Fruit fly (Drosophila melanogaster) whole organism, embryonic: ENCODE data around the gene CG3117.
A peak's percentile ranks its signal among the peaks of the same experiment; 100 is the strongest.

Experiments used
- Abd-B ChIP-seq: fragments of 200-800 bp; sonication (Bioruptor generic); optimal IDR thresholded peaks from 2 replicates; lab custom pipeline; 2018; ENCODE audit warnings: missing biosample characterization, mild to moderate bottlenecking, missing genetic modification characterization, moderate library complexity
- Atf6 ChIP-seq: fragments of 200-800 bp; sonication (Bioruptor generic); IDR thresholded peaks from 2 replicates; pipeline ENCODE4 v1.3.6; 2022; ENCODE audit warnings: missing biosample characterization, missing genetic modification characterization
- B-H2 ChIP-seq: fragments of 200-800 bp; sonication (Bioruptor generic); optimal IDR thresholded peaks from 2 replicates; lab custom pipeline; 2018; ENCODE audit warnings: missing biosample characterization, mild to moderate bottlenecking, missing genetic modification characterization
- CG10267 ChIP-seq: fragments of 200-800 bp; sonication (Bioruptor generic); optimal IDR thresholded peaks from 2 replicates; lab custom pipeline; 2018; ENCODE audit warnings: missing biosample characterization, mild to moderate bottlenecking, missing genetic modification characterization, moderate library complexity
- CG11093 ChIP-seq: fragments of 200-800 bp; sonication (Bioruptor generic); IDR thresholded peaks from 3 replicates; pipeline ENCODE4 v1.3.6; 2022; ENCODE audit warnings: missing biosample characterization, missing genetic modification characterization
- CG11504 ChIP-seq: fragments of 200-800 bp; sonication (Bioruptor generic); optimal IDR thresholded peaks from 3 replicates; lab custom pipeline; 2019; ENCODE audit warnings: missing biosample characterization, mild to moderate bottlenecking, missing genetic modification characterization, moderate library complexity
- CG11696 ChIP-seq: fragments of 200-800 bp; sonication (Bioruptor generic); IDR thresholded peaks from 2 replicates; pipeline ENCODE4 v1.3.6; 2022; ENCODE audit warnings: missing biosample characterization, missing genetic modification characterization
- CG12104 ChIP-seq: fragments of 200-800 bp; sonication (Bioruptor generic); optimal IDR thresholded peaks from 3 replicates; lab custom pipeline; 2016; ENCODE audit warnings: missing biosample characterization, missing genetic modification characterization
- CG12219 ChIP-seq: fragments of 200-800 bp; sonication (Bioruptor generic); optimal IDR thresholded peaks from 3 replicates; lab custom pipeline; 2018; ENCODE audit warnings: missing biosample characterization, mild to moderate bottlenecking, missing genetic modification characterization
- CG12942 ChIP-seq: fragments of 200-800 bp; sonication (Bioruptor generic); optimal IDR thresholded peaks from 3 replicates; lab custom pipeline; 2016; ENCODE audit warnings: missing biosample characterization, missing genetic modification characterization
- CG13624 ChIP-seq: fragments of 200-800 bp; sonication (Bioruptor generic); optimal IDR thresholded peaks from 2 replicates; lab custom pipeline; 2016; ENCODE audit warnings: missing biosample characterization, missing genetic modification characterization
- CG15514 ChIP-seq: fragments of 200-800 bp; sonication (Bioruptor generic); optimal IDR thresholded peaks from 3 replicates; lab custom pipeline; 2017; ENCODE audit warnings: missing biosample characterization, missing genetic modification characterization, mild to moderate bottlenecking, moderate library complexity, missing genetic modification reagents
- CG17328 ChIP-seq: fragments of 200-800 bp; sonication (Bioruptor generic); IDR thresholded peaks from 2 replicates; pipeline ENCODE4 v1.3.6; 2022; ENCODE audit warnings: missing biosample characterization, missing genetic modification characterization
- CG18764 ChIP-seq: fragments of 200-800 bp; sonication (Bioruptor generic); optimal IDR thresholded peaks from 3 replicates; lab custom pipeline; 2016; ENCODE audit warnings: missing biosample characterization, missing genetic modification characterization
- CG2889 ChIP-seq: fragments of 200-800 bp; sonication (Bioruptor generic); IDR thresholded peaks from 3 replicates; pipeline ENCODE4 v1.3.6; 2022; ENCODE audit warnings: missing biosample characterization, missing genetic modification characterization
- CG3163 ChIP-seq: fragments of 200-800 bp; sonication (Bioruptor generic); optimal IDR thresholded peaks from 3 replicates; lab custom pipeline; 2016; ENCODE audit warnings: missing biosample characterization, missing genetic modification characterization
- CG3838 ChIP-seq: fragments of 200-800 bp; sonication (Bioruptor generic); optimal IDR thresholded peaks from 3 replicates; lab custom pipeline; 2016; ENCODE audit warnings: missing biosample characterization, missing genetic modification characterization
- CG42726 ChIP-seq: fragments of 200-800 bp; sonication (Bioruptor generic); IDR thresholded peaks from 2 replicates; pipeline ENCODE4 v1.3.6; 2022; ENCODE audit warnings: missing biosample characterization, missing genetic modification characterization; ENCODE audit not compliant: partially characterized antibody
- CG6765 ChIP-seq: fragments of 200-800 bp; sonication (Bioruptor generic); optimal IDR thresholded peaks from 3 replicates; lab custom pipeline; 2017; ENCODE audit warnings: missing biosample characterization, mild to moderate bottlenecking, missing genetic modification characterization
- CG6854 ChIP-seq: fragments of 200-800 bp; sonication (Bioruptor generic); optimal IDR thresholded peaks from 3 replicates; lab custom pipeline; 2017; ENCODE audit warnings: missing biosample characterization, mild to moderate bottlenecking, missing genetic modification characterization
- CG7928 ChIP-seq: fragments of 200-800 bp; sonication (Bioruptor generic); optimal IDR thresholded peaks from 2 replicates; lab custom pipeline; 2017; ENCODE audit warnings: missing biosample characterization, mild to moderate bottlenecking, missing genetic modification characterization
- CG8281 ChIP-seq: fragments of 200-800 bp; sonication (Bioruptor generic); optimal IDR thresholded peaks from 2 replicates; lab custom pipeline; 2018; ENCODE audit warnings: missing biosample characterization, mild to moderate bottlenecking, missing genetic modification characterization, moderate library complexity
- CG8944 ChIP-seq: fragments of 200-800 bp; sonication (Bioruptor generic); optimal IDR thresholded peaks from 3 replicates; lab custom pipeline; 2016; ENCODE audit warnings: missing biosample characterization, missing genetic modification characterization
- CkIIα-i1 ChIP-seq: fragments of 200-800 bp; sonication (Bioruptor generic); IDR thresholded peaks from 2 replicates; pipeline ENCODE4 v1.3.6; 2022; ENCODE audit warnings: missing biosample characterization, missing genetic modification characterization
- D19A ChIP-seq: fragments of 200-800 bp; optimal IDR thresholded peaks from 3 replicates; lab custom pipeline; 2019; ENCODE audit warnings: missing biosample characterization, mild to moderate bottlenecking, missing genetic modification characterization, moderate library complexity
- D19B ChIP-seq: fragments of 200-800 bp; sonication (Bioruptor generic); optimal IDR thresholded peaks from 2 replicates; lab custom pipeline; 2017; ENCODE audit warnings: missing biosample characterization, mild to moderate bottlenecking, missing genetic modification characterization
- Ets65A ChIP-seq: fragments of 200-800 bp; sonication (Bioruptor generic); peaks from one replicate; lab custom pipeline; 2016; ENCODE audit warnings: missing biosample characterization, missing genetic modification characterization
- Gsc ChIP-seq: fragments of 200-800 bp; sonication (Bioruptor generic); IDR thresholded peaks from 2 replicates; pipeline ENCODE4 v1.3.6; 2022; ENCODE audit warnings: missing biosample characterization, missing genetic modification characterization
- HmgZ ChIP-seq: fragments of 200-800 bp; sonication (Bioruptor generic); optimal IDR thresholded peaks from 2 replicates; lab custom pipeline; 2018; ENCODE audit warnings: missing biosample characterization, mild to moderate bottlenecking, missing genetic modification characterization
- Meics ChIP-seq: fragments of 200-800 bp; sonication (Bioruptor generic); optimal IDR thresholded peaks from 2 replicates; lab custom pipeline; 2017; ENCODE audit warnings: missing biosample characterization, mild to moderate bottlenecking, missing genetic modification characterization
- NC2α ChIP-seq: fragments of 200-800 bp; sonication (Bioruptor generic); optimal IDR thresholded peaks from 2 replicates; lab custom pipeline; 2016; ENCODE audit warnings: missing biosample characterization, missing genetic modification characterization
- Nf-YC ChIP-seq: fragments of 200-800 bp; optimal IDR thresholded peaks from 3 replicates; lab custom pipeline; 2019; ENCODE audit warnings: missing biosample characterization, mild to moderate bottlenecking, missing genetic modification characterization, moderate library complexity
- PHDP ChIP-seq: fragments of 200-800 bp; sonication (Bioruptor generic); optimal IDR thresholded peaks from 3 replicates; lab custom pipeline; 2018; ENCODE audit warnings: missing biosample characterization, mild to moderate bottlenecking, missing genetic modification characterization, moderate library complexity
- Scr ChIP-seq: fragments of 200-800 bp; sonication (Bioruptor generic); IDR thresholded peaks from 2 replicates; pipeline ENCODE4 v1.3.6; 2022; ENCODE audit warnings: missing biosample characterization, missing genetic modification characterization; ENCODE audit not compliant: partially characterized antibody
- Sox100B ChIP-seq: fragments of 200-800 bp; sonication (Bioruptor generic); optimal IDR thresholded peaks from 3 replicates; lab custom pipeline; 2018; ENCODE audit warnings: missing biosample characterization, mild to moderate bottlenecking, missing genetic modification characterization
- amos ChIP-seq: fragments of 200-800 bp; sonication (Bioruptor generic); IDR thresholded peaks from 2 replicates; pipeline ENCODE4 v1.3.6; 2022; ENCODE audit warnings: missing biosample characterization, missing genetic modification characterization; ENCODE audit not compliant: partially characterized antibody
- bab2 ChIP-seq: fragments of 200-800 bp; sonication (Bioruptor generic); optimal IDR thresholded peaks from 2 replicates; lab custom pipeline; 2016; ENCODE audit warnings: missing biosample characterization, missing genetic modification characterization
- crol ChIP-seq: fragments of 200-800 bp; sonication (Bioruptor generic); IDR thresholded peaks from 2 replicates; pipeline ENCODE4 v1.3.6; 2022; ENCODE audit warnings: missing biosample characterization, missing genetic modification characterization
- dmrt11E ChIP-seq: fragments of 200-800 bp; sonication (Bioruptor generic); optimal IDR thresholded peaks from 3 replicates; lab custom pipeline; 2018; ENCODE audit warnings: missing biosample characterization, mild to moderate bottlenecking, missing genetic modification characterization, moderate library complexity
- dysf ChIP-seq: fragments of 200-800 bp; sonication (Bioruptor generic); IDR thresholded peaks from 3 replicates; pipeline ENCODE4 v1.3.6; 2022; ENCODE audit warnings: missing biosample characterization, missing genetic modification characterization
- ems ChIP-seq: fragments of 200-800 bp; sonication (Bioruptor generic); optimal IDR thresholded peaks from 3 replicates; lab custom pipeline; 2016; ENCODE audit warnings: missing biosample characterization, missing genetic modification characterization
- exex ChIP-seq: fragments of 200-800 bp; sonication (Bioruptor generic); optimal IDR thresholded peaks from 4 replicates; lab custom pipeline; 2018; ENCODE audit warnings: missing biosample characterization, mild to moderate bottlenecking, missing genetic modification characterization, moderate library complexity
- gro ChIP-seq: fragments of 200-800 bp; sonication (Bioruptor generic); optimal IDR thresholded peaks from 2 replicates; lab custom pipeline; 2016; ENCODE audit warnings: missing biosample characterization, missing genetic modification characterization
- gt ChIP-seq: fragments of 200-800 bp; sonication (Bioruptor generic); IDR thresholded peaks from 2 replicates; pipeline ENCODE4 v1.3.6; 2022; ENCODE audit warnings: missing biosample characterization, missing genetic modification characterization
- hbn ChIP-seq: fragments of 200-800 bp; sonication (Bioruptor generic); IDR thresholded peaks from 2 replicates; pipeline ENCODE4 v1.3.6; 2022; ENCODE audit warnings: missing biosample characterization, missing genetic modification characterization; ENCODE audit not compliant: partially characterized antibody
- kah ChIP-seq: fragments of 200-800 bp; sonication (Bioruptor generic); optimal IDR thresholded peaks from 2 replicates; lab custom pipeline; 2018; ENCODE audit warnings: missing biosample characterization, mild to moderate bottlenecking, missing genetic modification characterization
- lbe ChIP-seq: fragments of 200-800 bp; sonication (Bioruptor generic); optimal IDR thresholded peaks from 2 replicates; lab custom pipeline; 2016; ENCODE audit warnings: missing biosample characterization, mild to moderate bottlenecking, missing genetic modification characterization
- mam ChIP-seq: fragments of 200-800 bp; sonication (Bioruptor generic); optimal IDR thresholded peaks from 3 replicates; lab custom pipeline; 2016; ENCODE audit warnings: missing biosample characterization, missing genetic modification characterization
- sima ChIP-seq: fragments of 200-800 bp; sonication (Bioruptor generic); optimal IDR thresholded peaks from 2 replicates; lab custom pipeline; 2016; ENCODE audit warnings: missing biosample characterization, missing genetic modification characterization
- vfl ChIP-seq: fragments of 200-800 bp; sonication (Bioruptor generic); optimal IDR thresholded peaks from 2 replicates; lab custom pipeline; 2016; ENCODE audit warnings: missing biosample characterization, missing genetic modification characterization
- zen ChIP-seq: fragments of 200-800 bp; sonication (Bioruptor generic); optimal IDR thresholded peaks from 3 replicates; lab custom pipeline; 2018; ENCODE audit warnings: missing biosample characterization, mild to moderate bottlenecking, missing genetic modification characterization, moderate library complexity

CG3117 gene

DNA sequence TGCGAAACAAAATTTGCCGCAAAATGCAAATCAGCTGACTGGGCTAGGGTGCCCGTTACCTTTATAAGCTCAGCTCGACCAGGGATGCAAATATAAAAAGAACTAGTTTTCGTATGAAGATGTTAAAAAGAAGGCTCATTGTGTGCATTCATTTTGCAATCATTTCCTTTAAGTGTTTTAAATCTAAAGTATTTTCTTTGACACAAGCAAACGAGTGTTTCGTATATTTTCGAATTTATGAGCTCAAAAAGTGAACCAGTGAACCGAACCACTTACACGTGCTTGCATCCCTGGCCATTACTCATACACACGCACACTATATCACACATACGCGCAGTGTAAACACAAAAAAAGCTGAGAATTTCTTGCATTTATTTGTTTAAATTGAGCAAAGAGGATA is 31.2 kb upstream of the CG3117 start, which contains the start of the genes Prx6a and Sbat (continued):
- TF ChIP-seq Ets65A (GFP tag; lab: Kevin White, UChicago) (peak; percentile 96), kah (GFP tag; lab: Kevin White, UChicago) (peak; percentile 14), Gsc (GFP tag; lab: Robert Waterston, UW) (no peak), exex (tag; lab: Kevin White, UChicago) (peak; percentile 55), Meics (peak; percentile 68), CG3838 (GFP tag; lab: Kevin White, UChicago) (peak; percentile 4), lbe (peak; percentile 48), Abd-B (peak; percentile 79), CG12219 (GFP tag; lab: Kevin White, UChicago) (peak; percentile 45), bab2 (peak; percentile 74), gt (GFP tag; lab: Robert Waterston, UW) (no peak), ems (GFP tag; lab: Kevin White, UChicago) (no peak), CG11504 (tag; lab: Kevin White, UChicago) (peak; percentile 69), PHDP (tag; lab: Kevin White, UChicago) (peak; percentile 67), Sox100B (GFP tag; lab: Kevin White, UChicago) (peak; percentile 50), CG13624 (GFP tag; lab: Kevin White, UChicago) (peak; percentile 75), CG3163 (GFP tag; lab: Kevin White, UChicago) (peak; percentile 32), CG2889 (GFP tag; lab: Robert Waterston, UW) (peak; percentile 68), mam (GFP tag; lab: Kevin White, UChicago) (peak; percentile 83), CG6765 (GFP tag; lab: Kevin White, UChicago) (peak; percentile 9), CG11093 (no peak; the same call in 2 of the 3 replicates), CG8944 (GFP tag; lab: Kevin White, UChicago) (peak; percentile 65), vfl (GFP tag; lab: Kevin White, UChicago) (peak; percentile 63), hbn (GFP tag; lab: Robert Waterston, UW) (0 out of 2 replicates have a peak, but pooled peaks have one; percentile 15), CG15514 (GFP tag; lab: Kevin White, UChicago) (peak; percentile 100), NC2α (GFP tag; lab: Kevin White, UChicago) (peak; percentile 45), HmgZ (tag; lab: Kevin White, UChicago) (peak; percentile 92), Atf6 (peak; percentile 74), CG6854 (peak; percentile 21), dysf (GFP tag; lab: Robert Waterston, UW) (peak; percentile 74), amos (peak; percentile 33; the same call in 1 of the 2 replicates), CG7928 (GFP tag; lab: Kevin White, UChicago) (peak; percentile 99), CG18764 (GFP tag; lab: Kevin White, UChicago) (peak; percentile 57), CkIIα-i1 (GFP tag; lab: Robert Waterston, UW) (no peak), CG10267 (tag; lab: Kevin White, UChicago) (peak; percentile 58), CG17328 (GFP tag; lab: Robert Waterston, UW) (peak; percentile 36; the same call in 1 of the 2 replicates), D19A (tag; lab: Kevin White, UChicago) (peak; percentile 38), dmrt11E (tag; lab: Kevin White, UChicago) (peak; percentile 65), B-H2 (peak; percentile 84), crol (no peak), CG11696 (no peak), zen (tag; lab: Kevin White, UChicago) (peak; percentile 72), Scr (peak; percentile 32; the same call in 1 of the 2 replicates), CG8281 (tag; lab: Kevin White, UChicago) (peak; percentile 31), CG42726 (no peak), sima (GFP tag; lab: Kevin White, UChicago) (peak; percentile 21), CG12942 (GFP tag; lab: Kevin White, UChicago) (peak; percentile 66), gro (GFP tag; lab: Kevin White, UChicago) (peak; percentile 81), CG12104 (GFP tag; lab: Kevin White, UChicago) (peak; percentile 45), D19B (GFP tag; lab: Kevin White, UChicago) (peak; percentile 47), Nf-YC (tag; lab: Kevin White, UChicago) (peak; percentile 81)
